Worm (Caenorhabditis elegans) whole organism, L1 larva: ENCODE results near the gene cyp-13A5.

Experiments used
- nhr-47 ChIP-seq: sonication (generic microtip); optimal IDR thresholded peaks from 2 replicates; lab custom pipeline; 2016; ENCODE audit warnings: mild to moderate bottlenecking, missing genetic modification characterization, moderate library complexity, missing compliant biosample characterization
- unc-86 ChIP-seq: sonication (generic microtip); optimal IDR thresholded peaks from 2 replicates; lab custom pipeline; 2016; ENCODE audit warnings: missing genetic modification characterization, missing compliant biosample characterization
- vab-15 ChIP-seq: sonication (generic microtip); optimal IDR thresholded peaks from 2 replicates; lab custom pipeline; 2017; ENCODE audit warnings: missing genotype, mild to moderate bottlenecking, missing genetic modification characterization, missing compliant biosample characterization

DNA sequence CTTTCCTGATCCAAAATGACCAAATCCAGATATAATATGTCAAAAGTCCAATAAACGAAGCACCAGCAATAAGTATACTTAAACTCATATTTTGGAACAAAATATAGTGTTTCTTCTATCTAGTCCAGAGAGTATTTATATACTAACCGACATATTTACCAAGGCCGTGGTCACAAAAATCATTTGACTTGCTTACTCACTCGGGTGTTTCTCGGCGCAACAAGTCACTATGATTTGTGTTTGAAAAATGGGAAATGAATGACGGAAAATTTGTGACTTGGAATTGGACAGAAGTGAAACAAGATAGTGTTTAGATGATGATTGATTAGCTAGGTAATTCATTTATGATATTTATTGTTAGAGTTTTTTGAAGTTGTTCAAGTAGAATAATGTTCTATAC lies at the start of gene cyp-13A5:
- TF ChIP-seq nhr-47 (tag; lab: Kevin White, UChicago) (no peak), unc-86 (tag; lab: Kevin White, UChicago) (no peak), vab-15 (no peak)
